Fruit fly (Drosophila melanogaster): ENCODE measurements around the gene mura.

Gene mura

DNA sequence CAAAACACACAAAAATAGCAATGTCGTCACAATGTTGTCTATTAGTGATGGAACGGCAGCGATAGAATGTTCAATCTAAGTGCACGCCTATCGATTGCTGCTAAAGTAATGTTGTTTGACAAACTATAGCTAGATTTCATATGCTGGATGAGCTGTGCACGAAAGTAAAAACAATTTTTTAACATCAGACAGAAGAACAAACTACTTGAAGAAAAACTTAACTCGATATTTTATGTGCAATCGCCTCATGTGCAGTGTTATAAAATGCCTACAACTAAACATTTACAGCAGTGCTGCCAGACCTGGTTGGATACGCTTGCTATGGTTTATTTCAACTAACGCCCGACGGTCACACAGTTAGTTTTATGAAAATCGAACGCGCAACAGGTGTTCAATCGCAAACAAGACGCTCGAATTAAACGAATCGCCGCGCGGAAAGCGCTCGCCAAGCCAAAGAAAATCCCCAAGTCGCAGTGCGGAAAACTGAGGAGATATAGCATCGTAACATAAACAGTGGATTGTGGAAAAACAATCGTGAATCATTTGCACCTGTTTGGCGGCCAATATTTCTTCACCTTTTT is 39.4 kb upstream of the mura start, which contains the start of the genes bocks and CG8312 (continued):
- no peak for TF ChIP-seq CG8478 (optimal IDR thresholded peaks at IDR 0.05)
- TF ChIP-seq CG7839 (tag; optimal IDR thresholded peaks at IDR 0.05), result peak; percentile 31
- no peak for TF ChIP-seq CTCF (GFP tag; optimal IDR thresholded peaks at IDR 0.05)
- TF ChIP-seq da (GFP tag; optimal IDR thresholded peaks at IDR 0.05), result peak; percentile 46
- TF ChIP-seq CG6765 (GFP tag; optimal IDR thresholded peaks at IDR 0.05), result no peak
- TF ChIP-seq CG10462 (GFP tag; optimal IDR thresholded peaks at IDR 0.05), result no peak
- no peak for TF ChIP-seq Sox102F (GFP tag; optimal IDR thresholded peaks at IDR 0.05)
- TF ChIP-seq CG1647 (GFP tag; optimal IDR thresholded peaks at IDR 0.05), result peak; percentile 17
- peak; percentile 94 for TF ChIP-seq Med (GFP tag)
- no peak for TF ChIP-seq CG14667 (GFP tag; IDR thresholded peaks at IDR 0.05)
- no peak for TF ChIP-seq wor (GFP tag; IDR thresholded peaks at IDR 0.05)
- TF ChIP-seq az2 (GFP tag; optimal IDR thresholded peaks at IDR 0.05), result no peak
- TF ChIP-seq CG2120 (GFP tag; optimal IDR thresholded peaks at IDR 0.05), result peak; percentile 78
- peak; percentile 24 for TF ChIP-seq CG18599 (GFP tag; optimal IDR thresholded peaks at IDR 0.05)
- TF ChIP-seq CG18764 (GFP tag; optimal IDR thresholded peaks at IDR 0.05), result peak; percentile 42
- no peak for TF ChIP-seq CG2129 (GFP tag; IDR thresholded peaks at IDR 0.05; ENCODE audit: partially characterized antibody)
- TF ChIP-seq CG4854 (GFP tag; optimal IDR thresholded peaks at IDR 0.05), result peak; percentile 3
- TF ChIP-seq Dad (GFP tag; optimal IDR thresholded peaks at IDR 0.05), result peak; percentile 59
- no peak for TF ChIP-seq Taf1 (GFP tag; IDR thresholded peaks at IDR 0.05)
- peak; percentile 60 for TF ChIP-seq CrebB (tag; optimal IDR thresholded peaks at IDR 0.05)
- no peak for TF ChIP-seq CG6272 (GFP tag; IDR thresholded peaks at IDR 0.05)
- peak; percentile 16 for TF ChIP-seq BtbVII (GFP tag; optimal IDR thresholded peaks at IDR 0.05)
- TF ChIP-seq D (optimal IDR thresholded peaks at IDR 0.05), result peak; percentile 64
- TF ChIP-seq D (GFP tag; optimal IDR thresholded peaks at IDR 0.05), result no peak
- TF ChIP-seq BEAF-32 (GFP tag; optimal IDR thresholded peaks at IDR 0.05), result peak; percentile 96
- TF ChIP-seq twi (tag; optimal IDR thresholded peaks at IDR 0.05), result peak; percentile 48
- no peak for TF ChIP-seq corto (GFP tag; optimal IDR thresholded peaks at IDR 0.05)
- TF ChIP-seq lbe (GFP tag; optimal IDR thresholded peaks at IDR 0.05), result peak; percentile 33
- no peak for TF ChIP-seq rib (GFP tag; IDR thresholded peaks at IDR 0.05)
- TF ChIP-seq CG17829 (tag; optimal IDR thresholded peaks at IDR 0.05), result peak; percentile 63
- TF ChIP-seq ase (GFP tag; IDR thresholded peaks at IDR 0.05), result no peak
- TF ChIP-seq cad (GFP tag; optimal IDR thresholded peaks at IDR 0.05), result no peak
- no peak for TF ChIP-seq toy (GFP tag; IDR thresholded peaks at IDR 0.05)

DNA sequence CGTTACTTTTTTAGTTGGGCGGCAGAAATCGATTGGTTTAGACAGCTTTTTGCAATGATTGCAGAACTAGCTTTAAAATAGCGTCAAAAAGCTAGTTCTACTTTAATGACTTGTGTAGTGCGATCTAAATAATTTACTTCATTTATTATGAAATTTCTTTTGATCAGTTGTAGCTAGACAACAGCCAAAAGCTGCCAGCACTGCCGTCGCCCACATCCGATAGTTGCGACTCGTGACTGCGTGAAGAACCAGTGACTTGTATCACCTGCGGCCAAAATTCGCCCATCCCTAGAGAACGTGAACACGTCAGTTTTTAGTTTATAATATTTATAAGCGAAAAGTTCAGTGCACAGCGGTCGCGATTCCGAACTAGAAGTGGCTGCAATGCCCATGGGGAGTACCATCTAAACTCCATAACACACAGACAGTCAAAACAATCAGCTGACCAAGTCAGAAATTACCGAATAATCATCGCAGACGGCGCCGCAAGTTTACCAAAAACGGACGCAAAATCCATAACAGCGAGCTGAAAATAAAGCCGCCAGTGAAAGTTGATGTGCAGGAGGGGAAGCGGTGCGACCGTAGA is 35.1 kb upstream of the mura start, which contains the start of gene P58IPK:
Gene P58IPK (plus strand): TSS at position 280 of the 586 bp plus-strand sequence.
- TF ChIP-seq H15 (GFP tag; IDR thresholded peaks at IDR 0.05) (peak; percentile 45; the same call in 1 of the 3 replicates), D19B (GFP tag; optimal IDR thresholded peaks at IDR 0.05) (no peak), sima (GFP tag; optimal IDR thresholded peaks at IDR 0.05) (no peak), mld (GFP tag; IDR thresholded peaks at IDR 0.05; ENCODE audit: partially characterized antibody) (peak; percentile 76; the same call in 2 of the 3 replicates), BEAF-32 (GFP tag; optimal IDR thresholded peaks at IDR 0.05) (peak; percentile 99), gsb (GFP tag; IDR thresholded peaks at IDR 0.05) (no peak), CG12942 (GFP tag; optimal IDR thresholded peaks at IDR 0.05) (peak; percentile 47), nmo (GFP tag; optimal IDR thresholded peaks at IDR 0.05) (peak; percentile 78), bowl (GFP tag; IDR thresholded peaks at IDR 0.05) (no peak), CG10462 (GFP tag; optimal IDR thresholded peaks at IDR 0.05) (peak; percentile 34), Hr78 (GFP tag; optimal IDR thresholded peaks at IDR 0.05) (no peak), crol (GFP tag; IDR thresholded peaks at IDR 0.05) (peak; percentile 38; the same call in 1 of the 2 replicates), Usf (GFP tag; optimal IDR thresholded peaks at IDR 0.05) (peak; percentile 17), CG2199 (GFP tag; IDR thresholded peaks at IDR 0.05) (0 out of 3 replicates have a peak, but pooled peaks have one; percentile 45), dpn (GFP tag; optimal IDR thresholded peaks at IDR 0.05) (peak; percentile 75 to 79), CG1792 (GFP tag; optimal IDR thresholded peaks at IDR 0.05) (peak; percentile 53), dimm (GFP tag; IDR thresholded peaks at IDR 0.05) (no peak), CG18011 (GFP tag; optimal IDR thresholded peaks at IDR 0.05) (peak; percentile 65), mam (GFP tag; optimal IDR thresholded peaks at IDR 0.05) (peak; percentile 85), zfh1 (GFP tag; IDR thresholded peaks at IDR 0.05) (peak; percentile 75; the same call in 2 of the 3 replicates), Dek (tag; optimal IDR thresholded peaks at IDR 0.05) (peak; percentile 68)
